Fruit fly (Drosophila melanogaster): Measurements from ENCODE around the gene Pop4.

dm6 chr3L:7943950-7944349 lies 34.5 kb downstream of the Pop4 start:
- TF ChIP-seq Myc (optimal IDR thresholded peaks at IDR 0.05) (no peak), lola (GFP tag; optimal IDR thresholded peaks at IDR 0.05) (no peak), rgr (GFP tag; optimal IDR thresholded peaks at IDR 0.05) (no peak), br (GFP tag; optimal IDR thresholded peaks at IDR 0.05) (no peak), Jra (GFP tag; optimal IDR thresholded peaks at IDR 0.05) (no peak), sage (GFP tag; optimal IDR thresholded peaks at IDR 0.05) (no peak), pan (optimal IDR thresholded peaks at IDR 0.05) (no peak), fru (GFP tag; optimal IDR thresholded peaks at IDR 0.05) (no peak), psq (GFP tag; optimal IDR thresholded peaks at IDR 0.05) (no peak)

Data from whole organism, wandering third instar larva.